Worm (Caenorhabditis elegans) whole organism, L4 larva: ENCODE measurements around the gene B0035.22.

ENCODE experiments used
- F26F4.8 ChIP-seq: fragments of 200-800 bp; sonication (Bioruptor generic); conservative IDR thresholded peaks from 2 replicates; pipeline ENCODE4 v1.3.6; 2022; ENCODE audit warnings: missing genetic modification characterization, missing compliant biosample characterization
- F44E2.7 ChIP-seq: fragments of 200-800 bp; sonication (Bioruptor generic); IDR thresholded peaks from 2 replicates; pipeline ENCODE4 v2.1.2; 2022; ENCODE audit warnings: missing genetic modification characterization, missing compliant biosample characterization
- T20F7.1 ChIP-seq: fragments of 200-800 bp; sonication (Bioruptor generic); optimal IDR thresholded peaks from 2 replicates; lab custom pipeline; 2018; ENCODE audit warnings: mild to moderate bottlenecking, missing genetic modification characterization, missing compliant biosample characterization
- ZK337.2 ChIP-seq: fragments of 200-800 bp; sonication (Bioruptor generic); IDR thresholded peaks from 2 replicates; pipeline ENCODE4 v1.3.6; 2022; ENCODE audit warnings: missing genetic modification reagents, missing genetic modification characterization, missing compliant biosample characterization
- ceh-28 ChIP-seq: fragments of 150-350 bp; optimal IDR thresholded peaks from 2 replicates; lab custom pipeline; 2014; ENCODE audit warnings: missing biosample characterization, missing genetic modification reagents, missing genetic modification characterization
- ceh-32 ChIP-seq: sonication (generic microtip); optimal IDR thresholded peaks from 2 replicates; lab custom pipeline; 2016; ENCODE audit warnings: mild to moderate bottlenecking, missing genetic modification characterization, missing compliant biosample characterization; ENCODE audit not compliant: poor library complexity
- ceh-82 ChIP-seq: sonication (generic microtip); optimal IDR thresholded peaks from 2 replicates; lab custom pipeline; 2017; ENCODE audit warnings: missing biosample characterization, missing genetic modification characterization
- cey-2 ChIP-seq: sonication (generic microtip); optimal IDR thresholded peaks from 3 replicates; lab custom pipeline; 2017; ENCODE audit warnings: missing genetic modification characterization, mild to moderate bottlenecking, missing compliant biosample characterization, antibody characterized with exemption, borderline replicate concordance; ENCODE audit not compliant: insufficient read depth
- daf-12 ChIP-seq: fragments of 150-350 bp; optimal IDR thresholded peaks from 2 replicates; lab custom pipeline; 2014; ENCODE audit warnings: missing biosample characterization, missing genetic modification reagents, missing genetic modification characterization
- daf-16 ChIP-seq, 3 experiments: sonication (generic microtip); optimal IDR thresholded peaks; 2 replicates each; lab custom pipeline; 2016 to 2017; ENCODE audit warnings: missing genetic modification characterization in 3 of 3, missing genetic modification reagents in 3 of 3, mild to moderate bottlenecking in 2 of 3, missing compliant biosample characterization in 2 of 3, missing biosample characterization in 1 of 3, moderate library complexity in 1 of 3
- dmd-9 ChIP-seq: fragments of 200-800 bp; sonication (Bioruptor generic); IDR thresholded peaks from 2 replicates; pipeline ENCODE4 v1.3.6; 2022; ENCODE audit warnings: missing genetic modification reagents, missing genetic modification characterization, missing compliant biosample characterization
- dve-1 ChIP-seq: sonication (generic microtip); optimal IDR thresholded peaks from 2 replicates; lab custom pipeline; 2017; ENCODE audit warnings: antibody characterized with exemption, mild to moderate bottlenecking, missing genetic modification characterization, missing compliant biosample characterization; ENCODE audit not compliant: insufficient read depth
- fkh-10 ChIP-seq: fragments of 150-350 bp; optimal IDR thresholded peaks from 2 replicates; lab custom pipeline; 2014; ENCODE audit warnings: missing biosample characterization, missing genetic modification reagents, missing genetic modification characterization
- hif-1 ChIP-seq, 2 experiments: sonication (generic microtip); optimal IDR thresholded peaks; 2 replicates each; lab custom pipeline; 2016 to 2017; ENCODE audit warnings: missing compliant biosample characterization in 2 of 2, missing genetic modification characterization in 2 of 2, missing genetic modification reagents in 2 of 2, missing genotype in 2 of 2, mild to moderate bottlenecking in 1 of 2
- hlh-11 ChIP-seq: fragments of 200-800 bp; sonication (Bioruptor generic); optimal IDR thresholded peaks from 2 replicates; lab custom pipeline; 2018; ENCODE audit warnings: mild to moderate bottlenecking, missing genetic modification characterization, missing compliant biosample characterization
- hlh-30 ChIP-seq: sonication (generic microtip); optimal IDR thresholded peaks from 2 replicates; lab custom pipeline; 2017; ENCODE audit warnings: antibody characterized with exemption, mild to moderate bottlenecking, missing genetic modification characterization, missing compliant biosample characterization; ENCODE audit not compliant: insufficient read depth
- hmg-1.1 ChIP-seq: fragments of 200-800 bp; sonication (Bioruptor generic); IDR thresholded peaks from 2 replicates; pipeline ENCODE4 v1.3.6; 2022; ENCODE audit warnings: missing genetic modification reagents, missing genetic modification characterization, missing compliant biosample characterization
- jun-1 ChIP-seq: fragments of 150-350 bp; optimal IDR thresholded peaks from 2 replicates; lab custom pipeline; 2014; ENCODE audit warnings: missing biosample characterization, missing genetic modification reagents, missing genetic modification characterization
- lin-1 ChIP-seq: fragments of 200-800 bp; sonication (Bioruptor generic); IDR thresholded peaks from 2 replicates; pipeline ENCODE4 v1.3.6; 2022; ENCODE audit warnings: missing genetic modification reagents, missing genetic modification characterization, missing compliant biosample characterization
- lin-13 ChIP-seq: fragments of 150-350 bp; optimal IDR thresholded peaks from 2 replicates; lab custom pipeline; 2014; ENCODE audit warnings: missing biosample characterization, missing genetic modification reagents, missing genetic modification characterization
- lin-15B ChIP-seq: fragments of 150-350 bp; sonication (generic microtip); optimal IDR thresholded peaks from 3 replicates; lab custom pipeline; 2014; ENCODE audit warnings: missing biosample characterization, missing genetic modification characterization
- lin-29 ChIP-seq: fragments of 200-800 bp; sonication (Bioruptor generic); IDR thresholded peaks from 2 replicates; pipeline ENCODE4 v1.3.6; 2022; ENCODE audit warnings: missing genetic modification reagents, missing genetic modification characterization, missing compliant biosample characterization
- lin-38 ChIP-seq: fragments of 200-800 bp; sonication (Bioruptor generic); IDR thresholded peaks from 2 replicates; pipeline ENCODE4 v1.3.6; 2022; ENCODE audit warnings: missing genetic modification reagents, missing genetic modification characterization, missing compliant biosample characterization
- lin-39 ChIP-seq: fragments of 150-350 bp; optimal IDR thresholded peaks from 2 replicates; lab custom pipeline; 2014; ENCODE audit warnings: missing biosample characterization, missing genetic modification reagents, missing genetic modification characterization
- lir-3 ChIP-seq: sonication (generic microtip); optimal IDR thresholded peaks from 2 replicates; lab custom pipeline; 2016; ENCODE audit warnings: mild to moderate bottlenecking, missing genetic modification characterization, missing compliant biosample characterization
- mdl-1 ChIP-seq, 2 experiments: fragments of 150-350 bp in 1 of 2; sonication (generic microtip) in 1 of 2; optimal IDR thresholded peaks; 2 replicates each; lab custom pipeline; 2014 to 2017; ENCODE audit warnings: missing biosample characterization in 2 of 2, missing genetic modification characterization in 2 of 2
- mdt-29 ChIP-seq: fragments of 200-800 bp; sonication (Bioruptor generic); IDR thresholded peaks from 2 replicates; pipeline ENCODE4 v1.3.6; 2022; ENCODE audit warnings: missing genetic modification reagents, missing genetic modification characterization, missing compliant biosample characterization
- mep-1 ChIP-seq: fragments of 150-350 bp; sonication (generic microtip); optimal IDR thresholded peaks from 3 replicates; lab custom pipeline; 2014; ENCODE audit warnings: missing biosample characterization, missing genetic modification characterization
- nhr-28 ChIP-seq: fragments of 150-350 bp; optimal IDR thresholded peaks from 2 replicates; lab custom pipeline; 2014; ENCODE audit warnings: missing biosample characterization, missing genetic modification characterization
- nhr-41 ChIP-seq: fragments of 200-800 bp; sonication (Bioruptor generic); IDR thresholded peaks from 2 replicates; pipeline ENCODE4 v1.3.6; 2022; ENCODE audit warnings: missing genetic modification reagents, missing genetic modification characterization, missing compliant biosample characterization
- nhr-6 ChIP-seq: fragments of 150-350 bp; optimal IDR thresholded peaks from 2 replicates; lab custom pipeline; 2014; ENCODE audit warnings: missing biosample characterization, missing genetic modification characterization
- php-3 ChIP-seq: fragments of 200-800 bp; sonication (Bioruptor generic); IDR thresholded peaks from 2 replicates; pipeline ENCODE4 v1.3.6; 2022; ENCODE audit warnings: missing genetic modification reagents, missing genetic modification characterization, missing compliant biosample characterization
- saeg-2 ChIP-seq: fragments of 200-800 bp; sonication (Bioruptor generic); IDR thresholded peaks from 2 replicates; pipeline ENCODE4 v1.3.6; 2022; ENCODE audit warnings: missing genetic modification reagents, missing genetic modification characterization, missing compliant biosample characterization
- skn-1 ChIP-seq: fragments of 150-350 bp; optimal IDR thresholded peaks from 2 replicates; lab custom pipeline; 2014; ENCODE audit warnings: missing biosample characterization, missing genetic modification characterization
- snpc-4 ChIP-seq: fragments of 150-350 bp; optimal IDR thresholded peaks from 2 replicates; lab custom pipeline; 2014; ENCODE audit warnings: missing biosample characterization, missing genetic modification characterization
- spr-3 ChIP-seq: fragments of 200-800 bp; sonication (Bioruptor generic); optimal IDR thresholded peaks from 2 replicates; lab custom pipeline; 2018; ENCODE audit warnings: mild to moderate bottlenecking, missing genetic modification characterization, missing compliant biosample characterization
- tra-1 ChIP-seq: fragments of 200-800 bp; sonication (Bioruptor generic); IDR thresholded peaks from 2 replicates; pipeline ENCODE4 v1.3.6; 2022; ENCODE audit warnings: missing genetic modification reagents, missing genetic modification characterization, missing compliant biosample characterization
- unc-62 ChIP-seq, 3 experiments: fragments of 150-350 bp in 1 of 3; sonication (generic microtip); optimal IDR thresholded peaks in 2 of 3; peaks in 1 of 3; 1 replicate in 1 of 3; 2 replicates in 2 of 3; lab custom pipeline; 2014 to 2017; ENCODE audit warnings: missing biosample characterization in 3 of 3, missing genetic modification characterization in 3 of 3, missing genetic modification reagents in 3 of 3, missing genotype in 1 of 3
- vab-7 ChIP-seq: fragments of 200-800 bp; sonication (Bioruptor generic); IDR thresholded peaks from 2 replicates; pipeline ENCODE4 v1.3.6; 2022; ENCODE audit warnings: missing genetic modification reagents, missing genetic modification characterization, missing compliant biosample characterization
- zfp-2 ChIP-seq: sonication (generic microtip); optimal IDR thresholded peaks from 2 replicates; lab custom pipeline; 2016; ENCODE audit warnings: mild to moderate bottlenecking, missing genetic modification characterization, missing compliant biosample characterization
- zfp-3 ChIP-seq: fragments of 200-800 bp; sonication (Bioruptor generic); conservative IDR thresholded peaks from 2 replicates; pipeline ENCODE4 v1.3.6; 2022; ENCODE audit warnings: missing genetic modification reagents, missing genetic modification characterization, missing compliant biosample characterization
- zip-11 ChIP-seq: fragments of 200-800 bp; sonication (Bioruptor generic); IDR thresholded peaks from 2 replicates; pipeline ENCODE4 v1.3.6; 2022; ENCODE audit warnings: missing genetic modification characterization, missing compliant biosample characterization
- ztf-11 ChIP-seq: fragments of 150-350 bp; optimal IDR thresholded peaks from 2 replicates; lab custom pipeline; 2014; ENCODE audit warnings: missing biosample characterization, missing genetic modification characterization

The B0035.22 gene

ce11 chrIV:11271262-11271661, 43.7 kb upstream of the B0035.22 start, which contains the start of gene nhr-7:
TSS of gene nhr-7 (minus strand) at chrIV:11271362.
- TF ChIP-seq zfp-3 (GFP tag; lab: Robert Waterston, UW): no peak
- TF ChIP-seq daf-12: no peak
- no peak for TF ChIP-seq ceh-82 (tag; lab: Kevin White, UChicago)
- TF ChIP-seq spr-3 (GFP tag; lab: Kevin White, UChicago): no peak
- no peak for TF ChIP-seq unc-62 (GFP tag; optimal IDR thresholded peaks at IDR 0.05 in 1 of 2; lab: Kevin White, UChicago)
- no peak for TF ChIP-seq unc-62 (tag; optimal IDR thresholded peaks at IDR 0.05; lab: Kevin White, UChicago)
- TF ChIP-seq fkh-10 (GFP tag; lab: Kevin White, UChicago): no peak
- no peak for TF ChIP-seq hif-1 (tag; optimal IDR thresholded peaks at IDR 0.05; lab: Kevin White, UChicago)
- TF ChIP-seq nhr-28 (tag; lab: Kevin White, UChicago): no peak
- TF ChIP-seq daf-16 (GFP tag; optimal IDR thresholded peaks at IDR 0.05; lab: Kevin White, UChicago): no peak
- TF ChIP-seq daf-16 (tag; optimal IDR thresholded peaks at IDR 0.05; lab: Kevin White, UChicago): no peak
- TF ChIP-seq zfp-2: no peak
- TF ChIP-seq mep-1 (tag; lab: Kevin White, UChicago): no peak
- no peak for TF ChIP-seq vab-7 (GFP tag; lab: Robert Waterston, UW)
- TF ChIP-seq ceh-32 (tag; lab: Kevin White, UChicago): no peak
- no peak for TF ChIP-seq hlh-11 (tag; lab: Kevin White, UChicago)
- no peak for TF ChIP-seq lin-38 (GFP tag; lab: Robert Waterston, UW)
- no peak for TF ChIP-seq hmg-1.1
- TF ChIP-seq lin-15B (tag; lab: Kevin White, UChicago): no peak
- TF ChIP-seq lin-39 (tag; lab: Kevin White, UChicago): no peak
- TF ChIP-seq nhr-6 (tag; lab: Kevin White, UChicago): no peak
- no peak for TF ChIP-seq hlh-30 (tag; lab: Kevin White, UChicago)

ce11 chrIV:11273151-11273550, 41.8 kb upstream of the B0035.22 start, which contains the start of gene gtl-2:
TSS of gene gtl-2 (plus strand) at chrIV:11273451.
- TF ChIP-seq php-3: no peak
- no peak for TF ChIP-seq ceh-82 (tag; lab: Kevin White, UChicago)
- no peak for TF ChIP-seq zip-11 (GFP tag; lab: Robert Waterston, UW)
- no peak for TF ChIP-seq T20F7.1
- TF ChIP-seq dmd-9 (GFP tag; lab: Robert Waterston, UW): no peak
- TF ChIP-seq nhr-41 (GFP tag; lab: Robert Waterston, UW): no peak
- no peak for TF ChIP-seq jun-1 (tag; lab: Kevin White, UChicago)
- TF ChIP-seq, all 104 proteins: peak for 0

- TF ChIP-seq saeg-2: no peak
- TF ChIP-seq mdt-29 (GFP tag; lab: Robert Waterston, UW): no peak
- TF ChIP-seq vab-7 (GFP tag; lab: Robert Waterston, UW): no peak
- peak in 1 of 2 experiments; percentile 90 for TF ChIP-seq unc-62 (GFP tag; optimal IDR thresholded peaks at IDR 0.05 in 1 of 2; lab: Kevin White, UChicago)
- TF ChIP-seq unc-62 (tag; optimal IDR thresholded peaks at IDR 0.05; lab: Kevin White, UChicago): no peak
- TF ChIP-seq nhr-28 (tag; lab: Kevin White, UChicago): no peak
Measured at ce11 chrIV:11276026-11276425, 38.9 kb upstream of the B0035.22 start.

- TF ChIP-seq mdl-1 (tag; optimal IDR thresholded peaks at IDR 0.05; lab: Kevin White, UChicago): peak in 1 of 2 experiments; percentile 58
- no peak for TF ChIP-seq hmg-1.1
- peak; percentile 14 for TF ChIP-seq lin-13
- peak; percentile 85 for TF ChIP-seq tra-1 (GFP tag; lab: Robert Waterston, UW)
- no peak for TF ChIP-seq ZK337.2 (GFP tag; lab: Robert Waterston, UW)
- no peak for TF ChIP-seq zip-11 (GFP tag; lab: Robert Waterston, UW)
- TF ChIP-seq nhr-28 (tag; lab: Kevin White, UChicago): peak; percentile 70
- TF ChIP-seq F26F4.8 (GFP tag; lab: Robert Waterston, UW): no peak
- no peak for TF ChIP-seq snpc-4 (tag; lab: Kevin White, UChicago)
- TF ChIP-seq lir-3 (tag; lab: Kevin White, UChicago): no peak
- TF ChIP-seq cey-2: no peak
- peak; percentile 28 for TF ChIP-seq hlh-30 (tag; lab: Kevin White, UChicago)
- TF ChIP-seq dve-1 (tag; lab: Kevin White, UChicago): peak; percentile 93
- peak; percentile 92 for TF ChIP-seq lin-1 (GFP tag; lab: Robert Waterston, UW)
- TF ChIP-seq lin-29 (GFP tag; lab: Robert Waterston, UW): no peak
- no peak for TF ChIP-seq ztf-11 (tag; lab: Kevin White, UChicago)
- no peak for TF ChIP-seq skn-1 (tag; lab: Kevin White, UChicago)
- peak in 1 of 2 experiments; percentile 59 for TF ChIP-seq hif-1 (tag; optimal IDR thresholded peaks at IDR 0.05; lab: Kevin White, UChicago)
- peak in 1 of 2 experiments; percentile 27 for TF ChIP-seq unc-62 (GFP tag; optimal IDR thresholded peaks at IDR 0.05 in 1 of 2; lab: Kevin White, UChicago)
- TF ChIP-seq unc-62 (tag; optimal IDR thresholded peaks at IDR 0.05; lab: Kevin White, UChicago): no peak
- TF ChIP-seq ceh-28 (tag; lab: Kevin White, UChicago): no peak
- TF ChIP-seq F44E2.7 (GFP tag; lab: Robert Waterston, UW): no peak
Measured at ce11 chrIV:11284102-11284531, 30.8 kb upstream of the B0035.22 start.
